Worm (Caenorhabditis elegans): ENCODE data around the gene C17B7.5.

C17B7.5 gene

DNA sequence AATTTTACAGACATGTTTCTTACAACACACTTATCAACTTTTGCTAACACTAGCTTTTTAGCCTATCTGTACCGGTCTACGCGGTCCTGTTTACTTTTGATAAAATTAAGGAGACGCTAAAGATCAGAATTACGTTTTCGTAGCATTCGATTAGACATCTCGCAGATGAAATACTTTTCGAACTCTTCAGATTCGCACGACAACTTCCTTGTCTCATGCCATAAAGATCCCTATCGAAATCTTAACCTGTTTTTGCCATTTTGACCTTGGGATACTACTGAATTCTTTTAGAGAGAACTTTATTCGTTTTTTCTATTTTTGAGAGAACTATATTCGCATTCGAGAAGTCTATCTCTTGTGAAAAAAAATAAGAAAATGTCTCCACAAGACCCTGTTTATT lies at the start of gene C17B7.5:
TSS of gene C17B7.5 (plus strand) at position 301 of the 400 bp plus-strand sequence.
- TF ChIP-seq ztf-4 (tag; optimal IDR thresholded peaks at IDR 0.05) (no peak), lin-15B (tag; optimal IDR thresholded peaks at IDR 0.05) (no peak), nhr-25 (tag; optimal IDR thresholded peaks at IDR 0.05) (no peak), pha-4 (tag; optimal IDR thresholded peaks at IDR 0.05) (no peak), pqm-1 (tag; optimal IDR thresholded peaks at IDR 0.05) (no peak)

DNA sequence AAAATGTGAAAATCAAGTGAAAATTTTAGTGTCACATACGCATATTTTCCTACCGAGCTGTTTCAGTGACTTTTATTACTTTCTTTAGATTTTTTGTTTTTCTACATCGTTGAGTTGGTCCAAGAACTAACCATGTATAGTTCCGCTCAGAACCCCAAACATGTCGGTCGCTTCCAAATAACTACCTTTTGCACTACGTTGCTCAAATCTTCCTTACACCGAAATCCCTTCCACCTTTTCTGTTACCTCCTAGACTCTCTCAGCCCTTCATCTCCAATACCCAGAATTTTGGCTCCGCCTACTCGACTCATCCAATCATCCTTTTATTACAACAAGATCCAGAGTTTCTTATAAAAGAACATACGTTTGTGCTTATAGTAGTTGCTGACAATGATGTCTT lies 48.8 kb upstream of the C17B7.5 start, which contains the start of gene F35F10.5:
TSS of gene F35F10.5 (plus strand) at position 301 of the 400 bp plus-strand sequence.
- TF ChIP-seq nhr-12 (tag; optimal IDR thresholded peaks at IDR 0.05) (no peak), daf-12 (tag; optimal IDR thresholded peaks at IDR 0.05) (no peak), lin-15B (tag; optimal IDR thresholded peaks at IDR 0.05) (no peak), egl-5 (tag; optimal IDR thresholded peaks at IDR 0.05) (no peak), snpc-4 (tag; optimal IDR thresholded peaks at IDR 0.05) (no peak), nhr-67 (tag; optimal IDR thresholded peaks at IDR 0.05) (no peak), nfya-1 (tag; optimal IDR thresholded peaks at IDR 0.05; ENCODE audit: insufficient read depth) (no peak), ceh-28 (tag; optimal IDR thresholded peaks at IDR 0.05) (no peak), jun-1 (tag; optimal IDR thresholded peaks at IDR 0.05) (no peak), elt-3 (tag; optimal IDR thresholded peaks at IDR 0.05) (no peak), ceh-9 (tag; optimal IDR thresholded peaks at IDR 0.05) (no peak), tbx-2 (tag; optimal IDR thresholded peaks at IDR 0.05) (no peak), unc-39 (tag; optimal IDR thresholded peaks at IDR 0.05) (no peak), ztf-4 (tag; optimal IDR thresholded peaks at IDR 0.05) (no peak), sea-2 (GFP tag; optimal IDR thresholded peaks at IDR 0.05) (no peak), pha-4 (tag; optimal IDR thresholded peaks at IDR 0.05) (no peak), mml-1 (tag; optimal IDR thresholded peaks at IDR 0.05) (no peak)

DNA sequence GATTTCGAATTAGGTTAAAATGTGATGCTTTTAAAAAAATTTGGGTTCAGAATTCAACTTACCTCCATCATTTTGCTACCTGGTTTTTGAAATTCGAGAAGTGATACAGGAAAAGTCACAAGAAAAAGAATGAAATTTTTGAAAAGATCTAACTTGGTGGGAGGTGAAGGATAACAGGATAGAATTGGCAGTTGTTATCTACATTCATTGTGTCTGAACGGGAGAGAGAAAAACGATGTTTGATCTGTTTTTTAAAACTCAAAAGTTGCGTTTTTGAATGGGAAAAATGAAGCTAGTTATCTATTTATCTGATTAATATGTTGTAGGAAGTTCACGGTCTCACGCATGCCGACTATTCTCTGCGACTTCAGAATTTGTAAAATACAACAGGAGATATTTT lies 46.1 kb upstream of the C17B7.5 start, which contains the start of gene F35F10.7:
TSS of gene F35F10.7 (minus strand) at position 101 of the 400 bp plus-strand sequence.
- TF ChIP-seq fkh-2 (tag; optimal IDR thresholded peaks at IDR 0.05) (no peak), unc-62 (GFP tag; optimal IDR thresholded peaks at IDR 0.05) (no peak), nhr-43 (tag; optimal IDR thresholded peaks at IDR 0.05; ENCODE audit: poor library complexity, severe bottlenecking) (no peak), egl-27 (tag; optimal IDR thresholded peaks at IDR 0.05) (no peak), lin-39 (tag; optimal IDR thresholded peaks at IDR 0.05) (no peak), egl-5 (tag; optimal IDR thresholded peaks at IDR 0.05) (no peak)

DNA sequence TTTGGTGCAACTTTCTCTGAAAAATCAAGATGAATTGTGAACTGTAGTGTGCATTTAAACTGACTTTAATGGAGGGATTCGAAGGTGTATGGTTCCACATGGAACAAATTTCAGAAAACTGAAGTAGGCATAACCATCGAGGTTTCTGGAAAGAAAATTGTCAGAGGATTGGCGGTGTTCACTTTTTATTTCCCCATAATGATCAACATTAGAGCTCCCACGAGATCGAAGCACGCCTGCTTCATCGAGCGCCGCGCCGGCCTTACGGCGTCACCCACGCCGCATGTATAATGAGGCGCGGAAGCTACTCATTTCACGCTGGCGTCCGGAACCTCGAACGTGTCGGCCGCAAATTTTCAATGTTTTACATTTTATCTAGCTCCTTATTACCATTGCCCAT lies 45.3 kb upstream of the C17B7.5 start:
- no peak for TF ChIP-seq ceh-9 (tag; optimal IDR thresholded peaks at IDR 0.05)
- TF ChIP-seq nhr-77 (tag; optimal IDR thresholded peaks at IDR 0.05): no peak
- TF ChIP-seq mdl-1 (tag; optimal IDR thresholded peaks at IDR 0.05): no peak
- TF ChIP-seq unc-39 (tag; optimal IDR thresholded peaks at IDR 0.05): no peak
- TF ChIP-seq ceh-82 (tag; optimal IDR thresholded peaks at IDR 0.05): no peak
- no peak for TF ChIP-seq ama-1 (optimal IDR thresholded peaks at IDR 0.05)
- TF ChIP-seq elt-3 (tag; optimal IDR thresholded peaks at IDR 0.05): no peak
- TF ChIP-seq nfya-1 (tag; optimal IDR thresholded peaks at IDR 0.05; ENCODE audit: insufficient read depth): no peak
- TF ChIP-seq mml-1 (tag; optimal IDR thresholded peaks at IDR 0.05): no peak
- TF ChIP-seq ztf-4 (tag; optimal IDR thresholded peaks at IDR 0.05): no peak
- no peak for TF ChIP-seq sea-2 (GFP tag; optimal IDR thresholded peaks at IDR 0.05)
- no peak for TF ChIP-seq zag-1 (tag; optimal IDR thresholded peaks at IDR 0.05)
- no peak for TF ChIP-seq lin-39 (tag; optimal IDR thresholded peaks at IDR 0.05)
- no peak for TF ChIP-seq daf-12 (tag; optimal IDR thresholded peaks at IDR 0.05)
- no peak for TF ChIP-seq tbx-2 (tag; optimal IDR thresholded peaks at IDR 0.05)
- no peak for TF ChIP-seq nhr-23 (tag; optimal IDR thresholded peaks at IDR 0.05)

DNA sequence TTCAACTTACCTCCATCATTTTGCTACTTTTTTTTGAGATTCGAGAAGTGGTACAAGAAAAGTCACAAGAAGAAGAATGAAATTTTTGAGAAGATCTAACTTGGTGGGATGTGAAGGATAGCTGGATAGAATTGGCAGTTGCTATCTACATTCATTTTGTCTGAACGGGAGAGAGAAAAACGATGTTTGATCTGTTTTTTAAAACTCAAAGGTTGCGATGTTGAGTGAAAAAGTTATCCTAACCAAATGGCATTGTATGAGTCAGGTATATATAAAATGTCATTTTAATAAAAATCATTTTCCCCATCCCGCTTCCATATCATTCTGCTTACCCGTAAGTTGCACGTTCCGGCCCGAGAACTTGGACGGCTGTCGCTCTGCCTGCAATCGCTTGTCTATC lies 44.2 kb upstream of the C17B7.5 start, which contains the start of gene F35F10.6:
TSS of gene F35F10.6 (minus strand) at position 101 of the 400 bp plus-strand sequence.
- no peak for TF ChIP-seq fkh-10 (GFP tag; optimal IDR thresholded peaks at IDR 0.05)
- no peak for TF ChIP-seq unc-62 (GFP tag; optimal IDR thresholded peaks at IDR 0.05)
- TF ChIP-seq lsy-12 (tag; optimal IDR thresholded peaks at IDR 0.05): no peak
- no peak for TF ChIP-seq aly-2 (tag; optimal IDR thresholded peaks at IDR 0.05)
- no peak for TF ChIP-seq ceh-9 (tag; optimal IDR thresholded peaks at IDR 0.05)
- no peak for TF ChIP-seq nhr-11 (tag; optimal IDR thresholded peaks at IDR 0.05)
- TF ChIP-seq nhr-76 (tag; optimal IDR thresholded peaks at IDR 0.05): no peak

All from whole organism, L3 larva.